Fruit fly (Drosophila melanogaster) whole organism, embryonic: Measurements from ENCODE around the gene jus.

ENCODE experiments used
- Antp ChIP-seq: fragments of 200-800 bp; sonication (Bioruptor generic); optimal IDR thresholded peaks from 3 replicates; lab custom pipeline; 2016; ENCODE audit warnings: missing biosample characterization, missing genetic modification characterization
- CG10209 ChIP-seq: fragments of 200-800 bp; sonication (Bioruptor generic); optimal IDR thresholded peaks from 3 replicates; lab custom pipeline; 2017; ENCODE audit warnings: missing biosample characterization, mild to moderate bottlenecking, missing genetic modification characterization, missing genetic modification reagents
- CG10462 ChIP-seq: fragments of 200-800 bp; sonication (Bioruptor generic); optimal IDR thresholded peaks from 2 replicates; lab custom pipeline; 2016; ENCODE audit warnings: missing biosample characterization, missing genetic modification characterization
- CG11085 ChIP-seq: fragments of 200-800 bp; sonication (Bioruptor generic); IDR thresholded peaks from 2 replicates; pipeline ENCODE4 v1.3.6; 2022; ENCODE audit warnings: missing biosample characterization, missing genetic modification characterization
- CG14860 ChIP-seq: fragments of 200-800 bp; sonication (Bioruptor generic); IDR thresholded peaks from 3 replicates; pipeline ENCODE4 v1.3.6; 2022; ENCODE audit warnings: missing biosample characterization, missing genetic modification characterization; ENCODE audit not compliant: partially characterized antibody
- CG16779 ChIP-seq: fragments of 200-800 bp; sonication (Bioruptor generic); IDR thresholded peaks from 2 replicates; pipeline ENCODE4 v1.3.6; 2022; ENCODE audit warnings: missing biosample characterization, missing genetic modification characterization
- CG17568 ChIP-seq: fragments of 200-800 bp; sonication (Bioruptor generic); optimal IDR thresholded peaks from 2 replicates; lab custom pipeline; 2018; ENCODE audit warnings: missing biosample characterization, mild to moderate bottlenecking, missing genetic modification characterization, moderate library complexity
- CG2129 ChIP-seq: fragments of 200-800 bp; sonication (Bioruptor generic); IDR thresholded peaks from 2 replicates; pipeline ENCODE4 v1.3.6; 2022; ENCODE audit warnings: missing biosample characterization, missing genetic modification characterization; ENCODE audit not compliant: partially characterized antibody
- CG30020 ChIP-seq: fragments of 200-800 bp; optimal IDR thresholded peaks from 2 replicates; lab custom pipeline; 2019; ENCODE audit warnings: missing biosample characterization, mild to moderate bottlenecking, missing genetic modification characterization, moderate library complexity
- CG32772 ChIP-seq: fragments of 200-800 bp; sonication (Bioruptor generic); IDR thresholded peaks from 2 replicates; pipeline ENCODE4 v1.3.6; 2022; ENCODE audit warnings: missing biosample characterization, missing genetic modification characterization
- CG34422 ChIP-seq: fragments of 200-800 bp; sonication (Bioruptor generic); IDR thresholded peaks from 3 replicates; pipeline ENCODE4 v1.3.6; 2022; ENCODE audit warnings: missing biosample characterization, missing genetic modification characterization
- CG4617 ChIP-seq: fragments of 200-800 bp; sonication (Bioruptor generic); optimal IDR thresholded peaks from 3 replicates; lab custom pipeline; 2016; ENCODE audit warnings: missing biosample characterization, missing genetic modification characterization, borderline replicate concordance
- CG5953 ChIP-seq: fragments of 200-800 bp; sonication (Bioruptor generic); IDR thresholded peaks from 2 replicates; pipeline ENCODE4 v1.3.6; 2022; ENCODE audit warnings: missing biosample characterization, missing genetic modification characterization
- CG6854 ChIP-seq: fragments of 200-800 bp; sonication (Bioruptor generic); optimal IDR thresholded peaks from 3 replicates; lab custom pipeline; 2017; ENCODE audit warnings: missing biosample characterization, mild to moderate bottlenecking, missing genetic modification characterization
- CG7786 ChIP-seq: fragments of 200-800 bp; sonication (Bioruptor generic); optimal IDR thresholded peaks from 2 replicates; lab custom pipeline; 2016; ENCODE audit warnings: missing biosample characterization, missing genetic modification characterization
- CG9876 ChIP-seq: fragments of 200-800 bp; sonication (Bioruptor generic); optimal IDR thresholded peaks from 2 replicates; lab custom pipeline; 2016; ENCODE audit warnings: missing biosample characterization, missing genetic modification characterization
- CG9932 ChIP-seq: fragments of 200-800 bp; sonication (Bioruptor generic); IDR thresholded peaks from 2 replicates; pipeline ENCODE4 v1.3.6; 2022; ENCODE audit warnings: missing biosample characterization, missing genetic modification characterization
- Elba2 ChIP-seq: fragments of 200-800 bp; sonication (Bioruptor generic); optimal IDR thresholded peaks from 3 replicates; lab custom pipeline; 2016; ENCODE audit warnings: missing biosample characterization, missing genetic modification characterization
- H2.0 ChIP-seq: fragments of 200-800 bp; sonication (Bioruptor generic); IDR thresholded peaks from 2 replicates; pipeline ENCODE4 v1.3.6; 2022; ENCODE audit warnings: missing biosample characterization, missing genetic modification characterization
- HLH3B ChIP-seq: fragments of 200-800 bp; sonication (Bioruptor generic); IDR thresholded peaks from 2 replicates; pipeline ENCODE4 v1.3.6; 2022; ENCODE audit warnings: missing biosample characterization, missing genetic modification characterization
- HLH54F ChIP-seq: fragments of 200-800 bp; sonication (Bioruptor generic); optimal IDR thresholded peaks from 3 replicates; lab custom pipeline; 2016; ENCODE audit warnings: missing biosample characterization, missing genetic modification characterization
- HLHmδ ChIP-seq: fragments of 200-800 bp; sonication (Bioruptor generic); optimal IDR thresholded peaks from 2 replicates; lab custom pipeline; 2018; ENCODE audit warnings: missing biosample characterization, mild to moderate bottlenecking, missing genetic modification characterization, moderate library complexity
- Hr51 ChIP-seq, 2 experiments: fragments of 200-800 bp; sonication (Bioruptor generic); optimal IDR thresholded peaks; 2 replicates in 1 of 2; 3 replicates in 1 of 2; lab custom pipeline; 2016 to 2018; ENCODE audit warnings: missing biosample characterization in 2 of 2, missing genetic modification characterization in 2 of 2, mild to moderate bottlenecking in 1 of 2, moderate library complexity in 1 of 2
- Mrtf ChIP-seq: fragments of 200-800 bp; sonication (Bioruptor generic); IDR thresholded peaks from 3 replicates; pipeline ENCODE4 v1.3.6; 2022; ENCODE audit warnings: missing biosample characterization, missing genetic modification characterization
- NC2α ChIP-seq: fragments of 200-800 bp; sonication (Bioruptor generic); optimal IDR thresholded peaks from 2 replicates; lab custom pipeline; 2016; ENCODE audit warnings: missing biosample characterization, missing genetic modification characterization
- NFAT ChIP-seq: fragments of 200-800 bp; sonication (Bioruptor generic); IDR thresholded peaks from 2 replicates; pipeline ENCODE4 v1.3.6; 2022; ENCODE audit warnings: missing biosample characterization, missing genetic modification characterization
- Nf-YB ChIP-seq: fragments of 200-800 bp; sonication (Bioruptor generic); optimal IDR thresholded peaks from 3 replicates; lab custom pipeline; 2019; ENCODE audit warnings: missing biosample characterization, mild to moderate bottlenecking, missing genetic modification characterization, moderate library complexity
- Opbp ChIP-seq: fragments of 200-800 bp; sonication (Bioruptor generic); IDR thresholded peaks from 3 replicates; pipeline ENCODE4 v1.3.6; 2022; ENCODE audit warnings: missing biosample characterization, missing genetic modification characterization; ENCODE audit not compliant: partially characterized antibody
- Sox100B ChIP-seq: fragments of 200-800 bp; sonication (Bioruptor generic); optimal IDR thresholded peaks from 3 replicates; lab custom pipeline; 2018; ENCODE audit warnings: missing biosample characterization, mild to moderate bottlenecking, missing genetic modification characterization
- abd-A ChIP-seq: fragments of 200-800 bp; sonication (Bioruptor generic); optimal IDR thresholded peaks from 3 replicates; lab custom pipeline; 2019; ENCODE audit warnings: missing biosample characterization, mild to moderate bottlenecking, missing genetic modification characterization, moderate library complexity
- bab2 ChIP-seq: fragments of 200-800 bp; sonication (Bioruptor generic); optimal IDR thresholded peaks from 2 replicates; lab custom pipeline; 2016; ENCODE audit warnings: missing biosample characterization, missing genetic modification characterization
- chinmo ChIP-seq: fragments of 200-800 bp; sonication (Bioruptor generic); IDR thresholded peaks from 4 replicates; pipeline ENCODE4 v1.3.6; 2022; ENCODE audit warnings: missing biosample characterization, missing genetic modification characterization; ENCODE audit not compliant: partially characterized antibody
- danr ChIP-seq: fragments of 200-800 bp; sonication (Bioruptor generic); IDR thresholded peaks from 2 replicates; pipeline ENCODE4 v1.3.6; 2022; ENCODE audit warnings: missing biosample characterization, missing genetic modification characterization
- dysf ChIP-seq: fragments of 200-800 bp; sonication (Bioruptor generic); IDR thresholded peaks from 3 replicates; pipeline ENCODE4 v1.3.6; 2022; ENCODE audit warnings: missing biosample characterization, missing genetic modification characterization
- fd102C ChIP-seq: fragments of 200-800 bp; sonication (Bioruptor generic); optimal IDR thresholded peaks from 2 replicates; lab custom pipeline; 2018; ENCODE audit warnings: missing biosample characterization, mild to moderate bottlenecking, missing genetic modification characterization, moderate library complexity
- gsb ChIP-seq: fragments of 200-800 bp; sonication (Bioruptor generic); IDR thresholded peaks from 2 replicates; pipeline ENCODE4 v1.3.6; 2022; ENCODE audit warnings: missing biosample characterization, missing genetic modification characterization
- h ChIP-seq: fragments of >200 bp; optimal IDR thresholded peaks from 2 replicates; lab custom pipeline; 2017
- lola ChIP-seq, 3 experiments: fragments of >200 bp in 2 of 3; fragments of 200-800 bp in 1 of 3; sonication (Bioruptor generic) in 1 of 3; optimal IDR thresholded peaks; 2 replicates each; lab custom pipeline; 2017 to 2019; ENCODE audit warnings: missing biosample characterization in 3 of 3, missing genetic modification characterization in 3 of 3, mild to moderate bottlenecking in 1 of 3, moderate library complexity in 1 of 3
- luna ChIP-seq: fragments of 200-800 bp; sonication (Bioruptor generic); optimal IDR thresholded peaks from 2 replicates; lab custom pipeline; 2016; ENCODE audit warnings: missing biosample characterization, missing genetic modification characterization
- prd ChIP-seq, 3 experiments: fragments of >200 bp in 2 of 3; fragments of 200-800 bp in 1 of 3; sonication (Bioruptor generic) in 1 of 3; optimal IDR thresholded peaks in 2 of 3; IDR thresholded peaks in 1 of 3; 2 replicates in 2 of 3; 3 replicates in 1 of 3; pipeline versions ENCODE4 v1.3.6 to Lab custom; 2017 to 2022; ENCODE audit warnings: missing biosample characterization in 1 of 3, missing genetic modification characterization in 1 of 3
- pum ChIP-seq: fragments of 200-800 bp; sonication (Bioruptor generic); optimal IDR thresholded peaks from 2 replicates; lab custom pipeline; 2016; ENCODE audit warnings: missing biosample characterization, missing genetic modification characterization
- salm ChIP-seq: fragments of 200-800 bp; sonication (Bioruptor generic); optimal IDR thresholded peaks from 2 replicates; lab custom pipeline; 2018; ENCODE audit warnings: missing biosample characterization, mild to moderate bottlenecking, missing genetic modification characterization
- schlank ChIP-seq: fragments of 200-800 bp; sonication (Bioruptor generic); optimal IDR thresholded peaks from 2 replicates; lab custom pipeline; 2018; ENCODE audit warnings: missing biosample characterization, mild to moderate bottlenecking, missing genetic modification characterization
- seq ChIP-seq: fragments of 200-800 bp; sonication (Bioruptor generic); IDR thresholded peaks from 2 replicates; pipeline ENCODE4 v1.3.6; 2022; ENCODE audit warnings: missing biosample characterization, missing genetic modification characterization
- sima ChIP-seq: fragments of 200-800 bp; sonication (Bioruptor generic); optimal IDR thresholded peaks from 2 replicates; lab custom pipeline; 2016; ENCODE audit warnings: missing biosample characterization, missing genetic modification characterization
- sisA ChIP-seq: fragments of 200-800 bp; sonication (Bioruptor generic); IDR thresholded peaks from 2 replicates; pipeline ENCODE4 v1.3.6; 2022; ENCODE audit warnings: missing biosample characterization, missing genetic modification characterization
- slp2 ChIP-seq: fragments of 200-800 bp; sonication (Bioruptor generic); optimal IDR thresholded peaks from 2 replicates; lab custom pipeline; 2016; ENCODE audit warnings: missing biosample characterization, missing genetic modification characterization
- stwl ChIP-seq: fragments of 200-800 bp; sonication (Bioruptor generic); optimal IDR thresholded peaks from 3 replicates; lab custom pipeline; 2018; ENCODE audit warnings: missing biosample characterization, mild to moderate bottlenecking, missing genetic modification characterization, moderate library complexity
- trh ChIP-seq: fragments of 200-800 bp; sonication (Bioruptor generic); optimal IDR thresholded peaks from 2 replicates; lab custom pipeline; 2016; ENCODE audit warnings: missing biosample characterization, missing genetic modification characterization
- unc-4 ChIP-seq: fragments of 200-800 bp; sonication (Bioruptor generic); IDR thresholded peaks from 2 replicates; pipeline ENCODE4 v1.3.6; 2022; ENCODE audit warnings: missing biosample characterization, missing genetic modification characterization; ENCODE audit not compliant: partially characterized antibody

The jus gene

DNA sequence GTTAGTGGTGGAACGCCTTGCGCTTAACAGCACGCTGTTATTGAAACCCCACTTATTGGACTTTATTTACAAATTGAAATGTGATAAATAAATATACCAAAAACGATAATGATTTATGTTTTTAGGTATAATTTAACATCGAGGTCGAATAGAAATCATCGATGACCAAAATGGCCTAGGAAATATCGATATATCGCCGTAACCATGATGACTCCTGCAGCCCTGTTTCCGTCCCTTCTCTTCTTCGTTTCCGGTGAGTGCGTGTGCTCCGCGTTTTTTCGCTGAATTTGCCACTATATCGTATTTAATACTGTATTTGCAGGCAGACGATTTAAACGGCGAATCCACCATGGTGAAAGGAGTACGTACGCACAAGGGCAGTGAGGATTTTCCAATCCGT is 25.2 kb upstream of the jus start, which contains the start of gene eEF1gamma (continued):
- peak; percentile 90 to 95 for TF ChIP-seq Hr51 (GFP tag; optimal IDR thresholded peaks at IDR 0.05; lab: Kevin White, UChicago)
- peak; percentile 91 for TF ChIP-seq HLH54F
- TF ChIP-seq pum (GFP tag; lab: Kevin White, UChicago), result peak; percentile 87
- TF ChIP-seq CG7786 (GFP tag; lab: Kevin White, UChicago), result peak; percentile 81
- TF ChIP-seq lola (GFP tag; optimal IDR thresholded peaks at IDR 0.05; lab: Kevin White, UChicago), result peak in 1 of 3 experiments; percentile 83
- peak; percentile 89 for TF ChIP-seq CG32772 (GFP tag; lab: Robert Waterston, UW)
- TF ChIP-seq CG9932, result peak; percentile 90
- TF ChIP-seq schlank (tag; lab: Kevin White, UChicago), result peak; percentile 96
- TF ChIP-seq bab2 (GFP tag; lab: Kevin White, UChicago), result peak; percentile 85
- TF ChIP-seq trh, result peak; percentile 90
- TF ChIP-seq CG2129 (GFP tag; lab: Robert Waterston, UW), result peak; percentile 82
- peak; percentile 84 for TF ChIP-seq CG4617
- peak; percentile 93 for TF ChIP-seq NC2α (GFP tag; lab: Kevin White, UChicago)
- peak; percentile 90 for TF ChIP-seq CG10462 (GFP tag; lab: Kevin White, UChicago)
- no peak for TF ChIP-seq CG17568 (GFP tag; lab: Kevin White, UChicago)
- peak; percentile 92 for TF ChIP-seq unc-4 (GFP tag; lab: Robert Waterston, UW)
- peak; percentile 96 for TF ChIP-seq Sox100B (GFP tag; lab: Kevin White, UChicago)
- TF ChIP-seq abd-A (tag; lab: Kevin White, UChicago), result no peak
- TF ChIP-seq CG14860 (GFP tag; lab: Robert Waterston, UW), result peak; percentile 93
- TF ChIP-seq CG6854, result peak; percentile 95
- TF ChIP-seq Elba2 (GFP tag; lab: Kevin White, UChicago), result peak; percentile 70
- peak; percentile 99 for TF ChIP-seq HLHmδ (GFP tag; lab: Kevin White, UChicago)
- peak; percentile 96 for TF ChIP-seq CG9876 (GFP tag; lab: Kevin White, UChicago)
- peak; percentile 90 for TF ChIP-seq salm (tag; lab: Kevin White, UChicago)
- peak; percentile 83 for TF ChIP-seq Nf-YB (GFP tag; lab: Kevin White, UChicago)
- TF ChIP-seq chinmo (GFP tag; lab: Robert Waterston, UW), result peak; percentile 91; the same call in 2 of the 4 replicates
- peak; percentile 91 for TF ChIP-seq stwl (tag; lab: Kevin White, UChicago)
- no peak for TF ChIP-seq h
- peak; percentile 95 for TF ChIP-seq CG34422 (GFP tag; lab: Robert Waterston, UW)
- TF ChIP-seq NFAT, result peak; percentile 97
- peak; percentile 93 for TF ChIP-seq dysf (GFP tag; lab: Robert Waterston, UW)
- TF ChIP-seq CG10209 (GFP tag; lab: Kevin White, UChicago), result peak; percentile 96
- peak; percentile 95 for TF ChIP-seq CG11085
- TF ChIP-seq Antp (GFP tag; lab: Kevin White, UChicago), result peak; percentile 78
- TF ChIP-seq luna (GFP tag; lab: Kevin White, UChicago), result peak; percentile 93
- TF ChIP-seq Mrtf (GFP tag; lab: Robert Waterston, UW), result peak; percentile 86
- peak; percentile 94 for TF ChIP-seq H2.0
- TF ChIP-seq gsb (GFP tag; lab: Robert Waterston, UW), result peak; percentile 94
- TF ChIP-seq sima (GFP tag; lab: Kevin White, UChicago), result peak; percentile 94
- TF ChIP-seq seq (GFP tag; lab: Robert Waterston, UW), result peak; percentile 92
- TF ChIP-seq CG16779 (GFP tag; lab: Robert Waterston, UW), result peak; percentile 93
- peak; percentile 69 for TF ChIP-seq sisA
- TF ChIP-seq CG5953, result peak; percentile 93
- peak; percentile 75 for TF ChIP-seq CG30020 (tag; lab: Kevin White, UChicago)
- peak; percentile 91 for TF ChIP-seq slp2 (GFP tag; lab: Kevin White, UChicago)
- TF ChIP-seq prd (optimal IDR thresholded peaks at IDR 0.05; lab: Kevin White, UChicago), result no peak
- TF ChIP-seq prd (GFP tag; IDR thresholded peaks at IDR 0.05; lab: Robert Waterston, UW), result peak; percentile 83
- peak; percentile 93 for TF ChIP-seq fd102C (GFP tag; lab: Kevin White, UChicago)
- peak; percentile 94 for TF ChIP-seq Opbp
- TF ChIP-seq danr (GFP tag; lab: Robert Waterston, UW), result peak; percentile 80
- peak; percentile 91 for TF ChIP-seq HLH3B (GFP tag; lab: Robert Waterston, UW)
